Worm (Caenorhabditis elegans) whole organism, young adult: ENCODE data around the gene srh-287.

Experiments used
- B0261.1 ChIP-seq: sonication (generic microtip); optimal IDR thresholded peaks from 2 replicates; lab custom pipeline; 2016; ENCODE audit warnings: mild to moderate bottlenecking, missing genetic modification characterization, moderate library complexity, missing compliant biosample characterization
- B0336.3 ChIP-seq: fragments of 200-800 bp; sonication (Bioruptor generic); IDR thresholded peaks from 2 replicates; pipeline ENCODE4 v1.3.6; 2022; ENCODE audit warnings: missing genetic modification characterization, missing compliant biosample characterization
- F39B2.1 ChIP-seq: fragments of 200-800 bp; sonication (Bioruptor generic); IDR thresholded peaks from 2 replicates; pipeline ENCODE4 v1.3.6; 2022; ENCODE audit warnings: missing genetic modification reagents, missing genetic modification characterization, missing compliant biosample characterization
- F52B5.7 ChIP-seq: sonication (generic microtip); optimal IDR thresholded peaks from 2 replicates; lab custom pipeline; 2016; ENCODE audit warnings: mild to moderate bottlenecking, missing genetic modification characterization, missing compliant biosample characterization
- F55B11.4 ChIP-seq: sonication (generic microtip); optimal IDR thresholded peaks from 2 replicates; lab custom pipeline; 2016; ENCODE audit warnings: missing compliant biosample characterization, missing genetic modification characterization, borderline replicate concordance; ENCODE audit not compliant: insufficient read depth
- F57A8.1 ChIP-seq: fragments of 200-800 bp; sonication (Bioruptor generic); optimal IDR thresholded peaks from 2 replicates; lab custom pipeline; 2018; ENCODE audit warnings: mild to moderate bottlenecking, missing genetic modification characterization, moderate library complexity, missing compliant biosample characterization
- T07F8.4 ChIP-seq: sonication (generic microtip); optimal IDR thresholded peaks from 2 replicates; lab custom pipeline; 2016; ENCODE audit warnings: mild to moderate bottlenecking, missing genetic modification characterization, moderate library complexity, missing compliant biosample characterization
- ZK185.1 ChIP-seq: sonication (generic microtip); optimal IDR thresholded peaks from 2 replicates; lab custom pipeline; 2016; ENCODE audit warnings: mild to moderate bottlenecking, missing genetic modification characterization, missing compliant biosample characterization; ENCODE audit not compliant: poor library complexity, severe bottlenecking
- attf-3 ChIP-seq: fragments of 200-800 bp; sonication (Bioruptor generic); conservative IDR thresholded peaks from 2 replicates; pipeline ENCODE4 v1.3.6; 2022; ENCODE audit warnings: missing genetic modification reagents, missing genetic modification characterization, missing compliant biosample characterization
- attf-6 ChIP-seq: fragments of 200-800 bp; sonication (Bioruptor generic); IDR thresholded peaks from 2 replicates; pipeline ENCODE4 v1.3.6; 2022; ENCODE audit warnings: missing genetic modification reagents, missing genetic modification characterization, missing compliant biosample characterization
- cebp-1 ChIP-seq, 2 experiments: fragments of 200-800 bp in 1 of 2; sonication (Bioruptor generic) in 1 of 2; sonication (generic microtip) in 1 of 2; IDR thresholded peaks in 1 of 2; optimal IDR thresholded peaks in 1 of 2; 2 replicates each; pipeline versions ENCODE4 v1.3.6 to Lab custom; 2017 to 2022; ENCODE audit warnings: missing compliant biosample characterization in 2 of 2, missing genetic modification characterization in 2 of 2, mild to moderate bottlenecking in 1 of 2, missing genetic modification reagents in 1 of 2, moderate library complexity in 1 of 2
- cebp-2 ChIP-seq: fragments of 200-800 bp; sonication (Bioruptor generic); IDR thresholded peaks from 2 replicates; pipeline ENCODE4 v1.3.6; 2022; ENCODE audit warnings: missing genetic modification characterization, missing compliant biosample characterization
- ceh-58 ChIP-seq: fragments of 200-800 bp; sonication (Bioruptor generic); IDR thresholded peaks from 2 replicates; pipeline ENCODE4 v1.3.6; 2022; ENCODE audit warnings: missing genetic modification characterization, missing compliant biosample characterization
- die-1 ChIP-seq: sonication (generic microtip); optimal IDR thresholded peaks from 2 replicates; lab custom pipeline; 2016; ENCODE audit warnings: missing genotype, mild to moderate bottlenecking, missing genetic modification characterization, missing compliant biosample characterization
- lin-26 ChIP-seq: fragments of 200-800 bp; sonication (Bioruptor generic); IDR thresholded peaks from 2 replicates; pipeline ENCODE4 v1.3.6; 2022; ENCODE audit warnings: missing genetic modification reagents, missing genetic modification characterization, missing compliant biosample characterization
- lin-35 ChIP-seq, 3 experiments: fragments of 150-350 bp in 2 of 3; sonication (generic microtip) in 1 of 3; optimal IDR thresholded peaks; 2 replicates each; lab custom pipeline; 2014 to 2018; ENCODE audit warnings: missing biosample characterization in 3 of 3, missing genetic modification characterization in 3 of 3, missing genetic modification reagents in 3 of 3
- lin-54 ChIP-seq: fragments of 200-800 bp; sonication (Bioruptor generic); optimal IDR thresholded peaks from 2 replicates; lab custom pipeline; 2018; ENCODE audit warnings: mild to moderate bottlenecking, missing genetic modification characterization, missing compliant biosample characterization
- lsy-27 ChIP-seq: sonication (generic microtip); optimal IDR thresholded peaks from 2 replicates; lab custom pipeline; 2017; ENCODE audit warnings: missing genetic modification characterization, mild to moderate bottlenecking, missing compliant biosample characterization, antibody characterized with exemption, missing genotype, borderline replicate concordance; ENCODE audit not compliant: insufficient read depth
- mcd-1 ChIP-seq: fragments of 200-800 bp; sonication (Bioruptor generic); IDR thresholded peaks from 2 replicates; pipeline ENCODE4 v1.3.6; 2022; ENCODE audit warnings: missing genetic modification reagents, missing genetic modification characterization, missing compliant biosample characterization
- mel-28 ChIP-seq: sonication (generic microtip); optimal IDR thresholded peaks from 2 replicates; lab custom pipeline; 2016; ENCODE audit warnings: borderline replicate concordance, mild to moderate bottlenecking, missing genetic modification characterization, missing compliant biosample characterization
- nfya-2 ChIP-seq: fragments of 200-800 bp; sonication (Bioruptor generic); IDR thresholded peaks from 2 replicates; pipeline ENCODE4 v1.3.6; 2022; ENCODE audit warnings: missing genetic modification reagents, missing genetic modification characterization, missing compliant biosample characterization
- rcor-1 ChIP-seq: fragments of 200-800 bp; sonication (Bioruptor generic); IDR thresholded peaks from 2 replicates; pipeline ENCODE4 v1.3.6; 2022; ENCODE audit warnings: missing genetic modification reagents, missing genetic modification characterization, missing compliant biosample characterization
- rec-8 ChIP-seq, 2 experiments: sonication (generic microtip); optimal IDR thresholded peaks; 2 replicates each; lab custom pipeline; 2016; ENCODE audit warnings: mild to moderate bottlenecking in 2 of 2, missing genetic modification characterization in 2 of 2, missing genetic modification reagents in 2 of 2, missing genotype in 2 of 2, missing biosample characterization in 1 of 2, missing compliant biosample characterization in 1 of 2, moderate library complexity in 1 of 2
- rpc-1 ChIP-seq, 2 experiments: fragments of 150-350 bp in 1 of 2; sonication (generic microtip) in 1 of 2; optimal IDR thresholded peaks; 2 replicates each; lab custom pipeline; 2014 to 2018; ENCODE audit warnings: missing biosample characterization in 1 of 2, missing genetic modification characterization in 1 of 2, missing genetic modification reagents in 1 of 2, missing genotype in 1 of 2
- sdz-38 ChIP-seq: sonication (generic microtip); optimal IDR thresholded peaks from 2 replicates; lab custom pipeline; 2016; ENCODE audit warnings: missing genotype, missing genetic modification characterization, missing compliant biosample characterization
- snpc-3.4 ChIP-seq: sonication (generic microtip); optimal IDR thresholded peaks from 2 replicates; lab custom pipeline; 2017; ENCODE audit warnings: missing genetic modification characterization, mild to moderate bottlenecking, missing compliant biosample characterization, antibody characterized with exemption, moderate library complexity, missing genotype, missing genetic modification reagents
- snpc-4 ChIP-seq, 5 experiments: fragments of 150-350 bp in 1 of 5; sonication (generic microtip) in 4 of 5; optimal IDR thresholded peaks; 2 replicates each; lab custom pipeline; 2014 to 2018; ENCODE audit warnings: missing genetic modification characterization in 5 of 5, missing biosample characterization in 3 of 5, antibody characterized with exemption in 2 of 5, mild to moderate bottlenecking in 2 of 5, missing compliant biosample characterization in 2 of 5, missing genotype in 2 of 5, moderate library complexity in 2 of 5, missing genetic modification reagents in 1 of 5
- somi-1 ChIP-seq: fragments of 200-800 bp; sonication (Bioruptor generic); optimal IDR thresholded peaks from 2 replicates; lab custom pipeline; 2018; ENCODE audit warnings: mild to moderate bottlenecking, missing genetic modification characterization, missing compliant biosample characterization
- tbp1 ChIP-seq: fragments of 200-800 bp; sonication (Bioruptor generic); optimal IDR thresholded peaks from 2 replicates; lab custom pipeline; 2018; ENCODE audit warnings: mild to moderate bottlenecking, missing genetic modification characterization, missing compliant biosample characterization
- tbx-9 ChIP-seq: sonication (generic microtip); optimal IDR thresholded peaks from 2 replicates; lab custom pipeline; 2016; ENCODE audit warnings: borderline replicate concordance, missing genetic modification characterization, inconsistent platforms, missing compliant biosample characterization
- tlf-1 ChIP-seq: fragments of 200-800 bp; sonication (Bioruptor generic); optimal IDR thresholded peaks from 2 replicates; lab custom pipeline; 2018; ENCODE audit warnings: mild to moderate bottlenecking, missing genetic modification characterization, missing compliant biosample characterization
- xnd-1 ChIP-seq: sonication (generic microtip); optimal IDR thresholded peaks from 2 replicates; lab custom pipeline; 2016; ENCODE audit warnings: missing genotype, missing genetic modification reagents, missing genetic modification characterization, missing compliant biosample characterization
- ztf-18 ChIP-seq: sonication (generic microtip); optimal IDR thresholded peaks from 2 replicates; lab custom pipeline; 2016; ENCODE audit warnings: missing genotype, mild to moderate bottlenecking, missing genetic modification characterization, missing compliant biosample characterization
- ztf-25 ChIP-seq: fragments of 200-800 bp; sonication (Bioruptor generic); IDR thresholded peaks from 2 replicates; pipeline ENCODE4 v1.3.6; 2022; ENCODE audit warnings: missing genetic modification reagents, missing genetic modification characterization, missing compliant biosample characterization
- ztf-6 ChIP-seq: fragments of 200-800 bp; sonication (Bioruptor generic); IDR thresholded peaks from 2 replicates; pipeline ENCODE4 v1.3.6; 2022; ENCODE audit warnings: missing genetic modification reagents, missing genetic modification characterization, missing compliant biosample characterization

srh-287 gene

ce11 chrV:17824610-17825009, 24.0 kb downstream of the srh-287 start, which contains the start of gene srh-301:
Gene srh-301, plus strand, starts transcription at chrV:17824910.
- no peak for TF ChIP-seq ztf-18 (tag; lab: Kevin White, UChicago)
- no peak for TF ChIP-seq F55B11.4
- no peak for TF ChIP-seq mel-28 (tag; lab: Kevin White, UChicago)
- TF ChIP-seq F57A8.1 (GFP tag; lab: Kevin White, UChicago), result no peak
- TF ChIP-seq die-1 (tag; lab: Kevin White, UChicago), result no peak
- TF ChIP-seq mcd-1, result no peak
- no peak for TF ChIP-seq snpc-3.4 (tag; lab: Kevin White, UChicago)
- no peak for TF ChIP-seq tlf-1 (GFP tag; lab: Kevin White, UChicago)
- TF ChIP-seq xnd-1, result no peak
- TF ChIP-seq, all 124 proteins: peak for 0

- TF ChIP-seq B0261.1 (tag; lab: Kevin White, UChicago) (peak; percentile 47), tbp1 (GFP tag; lab: Kevin White, UChicago) (peak; percentile 83), lin-26 (GFP tag; lab: Robert Waterston, UW) (peak; percentile 57; the same call in 1 of the 2 replicates), rpc-1 (optimal IDR thresholded peaks at IDR 0.05; lab: Kevin White, UChicago) (peak; percentile 39), rpc-1 (tag; optimal IDR thresholded peaks at IDR 0.05; lab: Kevin White, UChicago) (peak; percentile 68)
These were observed 25.7 kb downstream of the srh-287 start for ce11 chrV:17826325-17826724.

ce11 chrV:17828310-17828709, 27.7 kb downstream of the srh-287 start, which contains the start of gene srh-304:
Gene srh-304, plus strand, starts transcription at chrV:17828610.
- TF ChIP-seq T07F8.4 (tag; lab: Kevin White, UChicago), result no peak
- no peak for TF ChIP-seq lin-35 (GFP tag; optimal IDR thresholded peaks at IDR 0.05; lab: Kevin White, UChicago)
- TF ChIP-seq B0336.3 (GFP tag; lab: Robert Waterston, UW), result no peak
- TF ChIP-seq attf-3 (GFP tag; lab: Robert Waterston, UW), result no peak
- TF ChIP-seq lin-54, result no peak
- TF ChIP-seq rec-8 (tag; optimal IDR thresholded peaks at IDR 0.05; lab: Kevin White, UChicago), result no peak
- TF ChIP-seq ztf-6 (GFP tag; lab: Robert Waterston, UW), result no peak
- no peak for TF ChIP-seq snpc-4 (GFP tag; optimal IDR thresholded peaks at IDR 0.05; lab: Kevin White, UChicago)
- no peak for TF ChIP-seq snpc-4 (tag; optimal IDR thresholded peaks at IDR 0.05; lab: Kevin White, UChicago)
- no peak for TF ChIP-seq rcor-1
- TF ChIP-seq F55B11.4, result no peak
- TF ChIP-seq ZK185.1 (tag; lab: Kevin White, UChicago), result no peak
- no peak for TF ChIP-seq tbx-9
- TF ChIP-seq cebp-2, result no peak
- TF ChIP-seq nfya-2, result no peak
- TF ChIP-seq sdz-38 (tag; lab: Kevin White, UChicago), result no peak

ce11 chrV:17831350-17831749, 30.7 kb downstream of the srh-287 start, which contains the start of gene srh-303:
Gene srh-303, plus strand, starts transcription at chrV:17831650.
- TF ChIP-seq cebp-1 (GFP tag; IDR thresholded peaks at IDR 0.05; lab: Robert Waterston, UW), result no peak
- TF ChIP-seq cebp-1 (tag; optimal IDR thresholded peaks at IDR 0.05; lab: Kevin White, UChicago), result no peak
- TF ChIP-seq F39B2.1 (GFP tag; lab: Robert Waterston, UW), result no peak
- no peak for TF ChIP-seq ztf-25 (GFP tag; lab: Robert Waterston, UW)
- TF ChIP-seq somi-1 (GFP tag; lab: Kevin White, UChicago), result no peak
- no peak for TF ChIP-seq xnd-1
- no peak for TF ChIP-seq tbx-9
- TF ChIP-seq lsy-27 (tag; lab: Kevin White, UChicago), result no peak
- no peak for TF ChIP-seq ceh-58 (GFP tag; lab: Robert Waterston, UW)
- TF ChIP-seq F52B5.7, result no peak
- TF ChIP-seq attf-6, result no peak
- TF ChIP-seq, all 124 proteins: peak for 0
